Worm (Caenorhabditis elegans) whole organism, mixed stage, embryonic: Measurements from ENCODE around the gene frpr-21.

ENCODE experiments used
- M03D4.4 ChIP-seq: sonication (generic microtip); optimal IDR thresholded peaks from 2 replicates; lab custom pipeline; 2017; ENCODE audit warnings: mild to moderate bottlenecking, missing genetic modification characterization, missing compliant biosample characterization
- bed-3 ChIP-seq: fragments of 200-800 bp; sonication (Bioruptor generic); optimal IDR thresholded peaks from 3 replicates; lab custom pipeline; 2018; ENCODE audit warnings: mild to moderate bottlenecking, missing genetic modification characterization, moderate library complexity, missing compliant biosample characterization
- blmp-1 ChIP-seq: fragments of 150-350 bp; optimal IDR thresholded peaks from 2 replicates; lab custom pipeline; 2014; ENCODE audit warnings: missing biosample characterization, missing genetic modification characterization
- ceh-39 ChIP-seq: fragments of 150-350 bp; optimal IDR thresholded peaks from 2 replicates; lab custom pipeline; 2014; ENCODE audit warnings: missing biosample characterization, missing genetic modification characterization
- ceh-43 ChIP-seq: fragments of 200-800 bp; sonication (Bioruptor generic); optimal IDR thresholded peaks from 2 replicates; lab custom pipeline; 2018; ENCODE audit warnings: mild to moderate bottlenecking, missing genetic modification characterization, moderate library complexity, missing compliant biosample characterization
- ceh-83 ChIP-seq: fragments of 200-800 bp; sonication (Bioruptor generic); optimal IDR thresholded peaks from 2 replicates; lab custom pipeline; 2018; ENCODE audit warnings: mild to moderate bottlenecking, missing genetic modification characterization, missing compliant biosample characterization
- ces-1 ChIP-seq: fragments of 150-350 bp; optimal IDR thresholded peaks from 2 replicates; lab custom pipeline; 2014; ENCODE audit warnings: missing biosample characterization, missing genetic modification reagents, missing genetic modification characterization
- cnd-1 ChIP-seq: fragments of 200-800 bp; sonication (Bioruptor generic); optimal IDR thresholded peaks from 2 replicates; lab custom pipeline; 2018; ENCODE audit warnings: mild to moderate bottlenecking, missing genetic modification characterization, missing compliant biosample characterization
- elt-1 ChIP-seq: sonication (generic microtip); optimal IDR thresholded peaks from 2 replicates; lab custom pipeline; 2017; ENCODE audit warnings: missing genetic modification characterization, mild to moderate bottlenecking, missing compliant biosample characterization, antibody characterized with exemption, moderate library complexity, borderline replicate concordance; ENCODE audit not compliant: insufficient read depth
- elt-3 ChIP-seq: fragments of 150-350 bp; optimal IDR thresholded peaks from 2 replicates; lab custom pipeline; 2014; ENCODE audit warnings: missing biosample characterization, missing genetic modification characterization
- hlh-1 ChIP-seq: fragments of 150-350 bp; optimal IDR thresholded peaks from 2 replicates; lab custom pipeline; 2014; ENCODE audit warnings: missing biosample characterization, missing genetic modification reagents, missing genetic modification characterization
- lin-13 ChIP-seq: fragments of 150-350 bp; optimal IDR thresholded peaks from 2 replicates; lab custom pipeline; 2014; ENCODE audit warnings: missing biosample characterization, missing genetic modification characterization
- lin-32 ChIP-seq: fragments of 200-800 bp; sonication (Bioruptor generic); optimal IDR thresholded peaks from 2 replicates; lab custom pipeline; 2018; ENCODE audit warnings: mild to moderate bottlenecking, missing genetic modification characterization, missing compliant biosample characterization
- mab-5 ChIP-seq: fragments of 150-350 bp; optimal IDR thresholded peaks from 2 replicates; lab custom pipeline; 2014; ENCODE audit warnings: missing biosample characterization, missing genetic modification characterization
- mep-1 ChIP-seq: fragments of 150-350 bp; optimal IDR thresholded peaks from 2 replicates; lab custom pipeline; 2017; ENCODE audit warnings: missing biosample characterization, missing genetic modification reagents, missing genetic modification characterization, inconsistent platforms
- mls-2 ChIP-seq: sonication (generic microtip); optimal IDR thresholded peaks from 2 replicates; lab custom pipeline; 2016; ENCODE audit warnings: mild to moderate bottlenecking, missing genetic modification characterization, moderate library complexity, missing compliant biosample characterization
- nhr-12 ChIP-seq: fragments of 150-350 bp; optimal IDR thresholded peaks from 2 replicates; lab custom pipeline; 2014; ENCODE audit warnings: missing biosample characterization, missing genetic modification characterization
- nhr-2 ChIP-seq: fragments of 150-350 bp; optimal IDR thresholded peaks from 2 replicates; lab custom pipeline; 2014; ENCODE audit warnings: missing biosample characterization, missing genetic modification characterization
- nhr-237 ChIP-seq: fragments of 150-350 bp; optimal IDR thresholded peaks from 2 replicates; lab custom pipeline; 2014; ENCODE audit warnings: missing biosample characterization, missing genetic modification characterization
- nhr-28 ChIP-seq: fragments of 150-350 bp; optimal IDR thresholded peaks from 2 replicates; lab custom pipeline; 2014; ENCODE audit warnings: missing biosample characterization, missing genetic modification characterization
- nhr-76 ChIP-seq: sonication (generic microtip); optimal IDR thresholded peaks from 2 replicates; lab custom pipeline; 2017; ENCODE audit warnings: missing biosample characterization, missing genetic modification characterization
- pha-4 ChIP-seq: fragments of 150-350 bp; optimal IDR thresholded peaks from 2 replicates; lab custom pipeline; 2018; ENCODE audit warnings: missing biosample characterization, missing genetic modification reagents, missing genetic modification characterization
- sem-2 ChIP-seq: fragments of 200-800 bp; sonication (Bioruptor generic); optimal IDR thresholded peaks from 2 replicates; lab custom pipeline; 2018; ENCODE audit warnings: mild to moderate bottlenecking, missing genetic modification characterization, missing compliant biosample characterization
- snpc-4 ChIP-seq: fragments of 150-350 bp; optimal IDR thresholded peaks from 2 replicates; lab custom pipeline; 2014; ENCODE audit warnings: missing biosample characterization, missing genetic modification characterization
- sptf-1 ChIP-seq: sonication (generic microtip); optimal IDR thresholded peaks from 2 replicates; lab custom pipeline; 2017; ENCODE audit warnings: mild to moderate bottlenecking, missing genetic modification characterization, moderate library complexity, missing compliant biosample characterization
- tbx-8 ChIP-seq: fragments of 200-800 bp; sonication (Bioruptor generic); optimal IDR thresholded peaks from 2 replicates; lab custom pipeline; 2018; ENCODE audit warnings: mild to moderate bottlenecking, missing genetic modification characterization, moderate library complexity, missing compliant biosample characterization
- unc-120 ChIP-seq: sonication (generic microtip); optimal IDR thresholded peaks from 2 replicates; lab custom pipeline; 2017; ENCODE audit warnings: missing genetic modification characterization, missing compliant biosample characterization; ENCODE audit not compliant: poor library complexity, severe bottlenecking
- unc-39 ChIP-seq: fragments of 150-350 bp; optimal IDR thresholded peaks from 2 replicates; lab custom pipeline; 2014; ENCODE audit warnings: missing biosample characterization, missing genetic modification characterization
- unc-62 ChIP-seq: fragments of 150-350 bp; optimal IDR thresholded peaks from 2 replicates; lab custom pipeline; 2014; ENCODE audit warnings: missing biosample characterization, missing genetic modification reagents, missing genetic modification characterization
- ztf-11 ChIP-seq: fragments of 150-350 bp; optimal IDR thresholded peaks from 2 replicates; lab custom pipeline; 2014; ENCODE audit warnings: missing biosample characterization, missing genetic modification characterization

The frpr-21 gene

DNA sequence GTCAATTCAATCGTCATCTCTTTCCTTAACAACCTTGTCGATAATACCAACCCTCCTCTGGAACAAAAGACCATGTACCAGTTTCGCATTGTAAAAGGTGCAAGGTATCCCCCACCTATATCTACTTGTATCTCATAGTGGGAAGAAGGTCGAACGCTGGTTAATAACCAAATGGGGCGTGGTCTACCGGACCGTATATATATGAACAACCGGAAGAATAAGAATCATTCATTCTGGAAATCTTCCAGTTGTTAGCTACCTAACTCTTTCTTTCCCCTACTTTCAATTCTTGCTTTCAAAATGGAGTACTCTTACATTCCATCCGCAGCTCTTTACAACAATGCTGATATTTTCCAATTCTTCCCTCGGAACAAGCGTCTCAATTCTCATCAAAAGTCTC is 39.4 kb upstream of the frpr-21 start, which contains the start of gene ZK673.5:
Gene ZK673.5 (plus strand): TSS at position 301 of the 400 bp plus-strand sequence.
- TF ChIP-seq unc-39 (tag; lab: Kevin White, UChicago), result no peak
- TF ChIP-seq nhr-12 (tag; lab: Kevin White, UChicago), result no peak
- TF ChIP-seq mab-5 (tag; lab: Kevin White, UChicago), result no peak
- TF ChIP-seq snpc-4, result no peak
- TF ChIP-seq mls-2, result no peak
- TF ChIP-seq ces-1 (GFP tag; lab: Kevin White, UChicago), result no peak
- TF ChIP-seq blmp-1 (tag; lab: Kevin White, UChicago), result no peak
- no peak for TF ChIP-seq bed-3 (GFP tag; lab: Kevin White, UChicago)

DNA sequence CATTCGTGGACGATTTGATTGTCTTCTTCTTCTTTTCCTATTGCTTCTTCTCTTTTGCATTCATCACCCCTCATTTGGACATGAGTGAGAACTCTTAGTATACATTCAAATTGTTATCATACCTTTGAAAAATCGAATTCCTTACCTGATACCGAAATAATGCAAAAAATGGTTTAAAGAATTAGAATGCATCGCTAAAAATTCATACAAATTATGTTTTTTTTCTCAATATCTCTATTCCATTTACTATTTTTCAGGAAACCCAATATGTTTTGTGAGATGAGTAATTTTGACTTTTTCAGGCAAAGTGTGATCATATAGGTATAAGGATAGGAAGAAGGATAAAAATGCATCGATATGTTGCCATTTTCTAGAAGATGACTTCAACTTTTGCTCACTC is 35.1 kb upstream of the frpr-21 start, which contains the start of gene ZK673.11:
Gene ZK673.11 (plus strand): TSS at position 301 of the 400 bp plus-strand sequence.
- TF ChIP-seq lin-13 (tag; lab: Kevin White, UChicago) (no peak), nhr-237 (tag; lab: Kevin White, UChicago) (no peak), unc-62 (GFP tag; lab: Kevin White, UChicago) (no peak), mab-5 (tag; lab: Kevin White, UChicago) (no peak), ces-1 (GFP tag; lab: Kevin White, UChicago) (no peak), bed-3 (GFP tag; lab: Kevin White, UChicago) (no peak), elt-1 (no peak)

DNA sequence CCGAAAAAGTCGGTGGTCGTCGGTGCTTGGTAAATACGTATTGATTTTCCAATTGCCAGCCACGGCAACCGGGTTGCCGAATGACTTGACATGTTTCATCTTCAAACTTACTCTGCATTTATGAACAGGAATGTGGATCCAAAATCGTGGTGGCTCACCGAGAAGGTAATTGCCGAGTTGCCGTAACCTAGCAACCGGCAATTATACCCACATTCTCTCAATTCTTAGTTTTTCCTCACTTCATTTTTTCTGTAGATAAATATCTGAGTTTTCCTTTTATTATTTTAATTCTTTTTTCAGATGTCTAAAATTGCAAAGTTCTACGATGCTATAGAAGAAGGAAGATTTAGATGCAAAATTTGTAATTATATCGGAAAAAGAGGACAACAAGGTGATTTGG is 30.8 kb upstream of the frpr-21 start, which contains the start of gene ZK673.4:
Gene ZK673.4 (plus strand): TSS at position 301 of the 400 bp plus-strand sequence.
- no peak for TF ChIP-seq ceh-83 (GFP tag; lab: Kevin White, UChicago)
- TF ChIP-seq blmp-1 (tag; lab: Kevin White, UChicago), result no peak
- no peak for TF ChIP-seq elt-1
- TF ChIP-seq nhr-76, result no peak
- no peak for TF ChIP-seq nhr-28 (tag; lab: Kevin White, UChicago)
- no peak for TF ChIP-seq sptf-1 (tag; lab: Kevin White, UChicago)
- no peak for TF ChIP-seq ztf-11
- TF ChIP-seq ceh-39 (tag; lab: Kevin White, UChicago), result no peak
- no peak for TF ChIP-seq elt-3 (tag; lab: Kevin White, UChicago)
- TF ChIP-seq nhr-12 (tag; lab: Kevin White, UChicago), result no peak
- TF ChIP-seq mab-5 (tag; lab: Kevin White, UChicago), result no peak
- TF ChIP-seq nhr-237 (tag; lab: Kevin White, UChicago), result no peak
- no peak for TF ChIP-seq mls-2
- no peak for TF ChIP-seq lin-32
- no peak for TF ChIP-seq sem-2 (GFP tag; lab: Kevin White, UChicago)
- TF ChIP-seq unc-39 (tag; lab: Kevin White, UChicago), result no peak
- TF ChIP-seq mep-1 (tag; lab: Kevin White, UChicago), result no peak
- TF ChIP-seq tbx-8 (GFP tag; lab: Kevin White, UChicago), result no peak
- TF ChIP-seq, all 35 proteins: peak for 0

DNA sequence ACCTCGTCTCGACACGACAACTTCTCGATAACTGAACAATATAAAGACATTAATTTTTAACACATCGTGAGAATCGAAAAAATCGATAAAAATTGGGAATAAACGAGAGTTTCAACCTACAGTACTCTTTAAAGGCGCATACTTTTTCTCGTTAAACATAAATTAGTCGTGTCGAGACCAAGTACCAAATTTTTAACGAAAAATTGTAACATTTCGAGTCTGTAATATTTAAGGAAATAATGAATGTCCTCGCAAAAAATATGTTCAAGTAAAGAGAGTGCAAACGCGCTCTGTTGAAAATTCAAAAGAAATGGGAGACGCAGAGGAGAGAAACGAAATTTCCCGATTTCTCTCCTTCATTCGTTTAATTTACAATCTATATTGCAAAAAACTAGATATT is 28.5 kb upstream of the frpr-21 start:
- peak; percentile 27 for TF ChIP-seq mep-1 (tag; lab: Kevin White, UChicago)
- no peak for TF ChIP-seq unc-120 (tag; lab: Kevin White, UChicago)
- TF ChIP-seq, all 35 proteins: peak for 1

DNA sequence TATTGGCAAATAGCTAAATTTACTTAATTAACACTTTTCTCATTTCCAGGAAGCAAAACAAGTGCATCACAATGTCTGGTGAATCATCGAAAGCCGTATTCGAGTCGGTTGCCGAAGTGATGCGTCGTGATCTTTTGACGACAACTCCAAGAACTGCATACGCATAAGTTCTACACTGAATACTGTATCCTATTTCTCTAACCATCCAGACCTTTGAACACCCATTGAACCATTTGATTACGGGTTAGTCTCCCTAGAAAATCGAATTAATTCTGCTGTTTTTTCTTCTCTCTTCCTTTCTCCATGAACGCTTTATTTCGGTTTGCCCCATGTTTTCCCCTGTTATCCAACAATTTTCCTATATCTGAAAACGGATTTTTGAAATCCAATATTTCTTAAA is 27.9 kb upstream of the frpr-21 start, which contains the start of gene lin-56:
Gene lin-56 (plus strand): TSS at position 301 of the 400 bp plus-strand sequence.
- TF ChIP-seq ztf-11 (no peak), mls-2 (no peak), snpc-4 (no peak)

DNA sequence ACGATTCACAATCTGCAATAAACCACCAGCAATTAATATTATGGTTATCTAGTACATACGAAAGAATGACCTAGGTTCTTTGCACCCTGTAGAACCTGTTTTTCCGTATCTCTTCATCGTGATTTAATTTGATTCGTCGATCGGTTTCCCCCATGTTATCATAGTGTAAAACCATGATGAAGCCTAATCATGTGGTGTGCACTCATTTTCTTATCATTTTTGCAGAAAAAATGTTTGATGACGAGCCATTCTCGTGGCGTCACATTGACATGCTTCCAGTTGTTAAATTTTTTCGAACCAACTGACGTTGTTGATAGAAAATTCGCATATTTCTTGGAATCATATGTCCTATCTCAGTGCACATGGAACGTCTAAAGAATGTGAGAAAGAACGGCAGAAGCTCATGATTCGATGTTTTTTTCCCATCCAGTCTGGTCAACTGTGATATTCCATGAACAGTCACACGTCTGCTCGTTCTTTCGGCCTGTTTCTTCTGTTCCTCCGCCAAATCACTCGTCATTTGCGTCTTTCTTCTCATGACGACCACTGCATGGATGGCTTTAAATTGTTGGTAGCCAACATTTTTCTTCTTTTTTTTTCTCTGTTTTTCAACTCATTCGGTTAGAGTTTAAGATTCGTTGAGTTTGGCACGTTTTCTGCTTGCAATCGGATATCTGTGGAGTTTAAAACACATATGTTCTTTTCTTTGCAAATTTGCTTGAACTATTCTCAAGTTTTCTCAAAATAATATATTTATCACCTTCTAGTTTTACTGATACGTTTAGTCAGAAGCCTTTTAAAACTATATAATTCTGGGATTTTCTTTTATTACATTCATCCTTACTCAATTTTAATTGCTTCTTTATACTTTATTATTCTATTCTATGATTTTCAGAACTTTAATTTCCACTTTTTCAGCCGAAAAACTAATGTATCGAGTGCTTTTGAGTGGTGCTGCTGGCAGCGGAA is 25.8 kb upstream of the frpr-21 start, which contains the start of gene ZK673.2:
Gene ZK673.2 (plus strand): TSS at position 919 of the 969 bp plus-strand sequence.
- no peak for TF ChIP-seq tbx-8 (GFP tag; lab: Kevin White, UChicago)
- TF ChIP-seq blmp-1 (tag; lab: Kevin White, UChicago), result no peak
- TF ChIP-seq nhr-28 (tag; lab: Kevin White, UChicago), result no peak
- no peak for TF ChIP-seq ceh-39 (tag; lab: Kevin White, UChicago)
- TF ChIP-seq pha-4 (tag; lab: Kevin White, UChicago), result no peak
- TF ChIP-seq hlh-1 (tag; lab: Kevin White, UChicago), result no peak
- TF ChIP-seq unc-62 (GFP tag; lab: Kevin White, UChicago), result no peak
- TF ChIP-seq unc-39 (tag; lab: Kevin White, UChicago), result no peak
- no peak for TF ChIP-seq elt-1
- no peak for TF ChIP-seq bed-3 (GFP tag; lab: Kevin White, UChicago)
- TF ChIP-seq ceh-83 (GFP tag; lab: Kevin White, UChicago), result no peak
- no peak for TF ChIP-seq M03D4.4 (tag; lab: Kevin White, UChicago)
- TF ChIP-seq unc-120 (tag; lab: Kevin White, UChicago), result no peak
- TF ChIP-seq sem-2 (GFP tag; lab: Kevin White, UChicago), result no peak
- TF ChIP-seq cnd-1 (tag; lab: Kevin White, UChicago), result no peak
- TF ChIP-seq ceh-43 (GFP tag; lab: Kevin White, UChicago), result no peak
- no peak for TF ChIP-seq nhr-12 (tag; lab: Kevin White, UChicago)
- TF ChIP-seq snpc-4, result no peak
- no peak for TF ChIP-seq nhr-2 (tag; lab: Kevin White, UChicago)
- TF ChIP-seq, all 35 proteins: peak for 0
